Worm (Caenorhabditis elegans): ENCODE data around the gene nhr-34.

nhr-34 gene

ce11 chrIV:9677226-9677992, 1.9 kb upstream of the nhr-34 start (continued):
- TF ChIP-seq ceh-27 (GFP tag; optimal IDR thresholded peaks at IDR 0.05) (peak; percentile 55), dox-1 (GFP tag; IDR thresholded peaks at IDR 0.05) (0 out of 2 replicates have a peak, but pooled peaks have one; percentile 7), nhr-80 (tag; optimal IDR thresholded peaks at IDR 0.05) (peak; percentile 79), F37B4.10 (GFP tag; IDR thresholded peaks at IDR 0.05) (no peak), ceh-91 (GFP tag; IDR thresholded peaks at IDR 0.05) (no peak), nfya-2 (GFP tag; IDR thresholded peaks at IDR 0.05) (no peak), cebp-1 (GFP tag; IDR thresholded peaks at IDR 0.05) (peak; percentile 28; the same call in 1 of the 2 replicates), cebp-1 (tag; optimal IDR thresholded peaks at IDR 0.05) (peak; percentile 64), dpff-1 (tag; optimal IDR thresholded peaks at IDR 0.05) (no peak)

- TF ChIP-seq lin-40 (tag; optimal IDR thresholded peaks at IDR 0.05) (no peak), nfyb-1 (GFP tag; IDR thresholded peaks at IDR 0.05) (0 out of 2 replicates have a peak, but pooled peaks have one; percentile 25), cebp-1 (GFP tag; IDR thresholded peaks at IDR 0.05) (no peak), cebp-1 (tag; optimal IDR thresholded peaks at IDR 0.05) (peak; percentile 9), nhr-80 (tag; optimal IDR thresholded peaks at IDR 0.05) (peak; percentile 56)
Measured at ce11 chrIV:9676535-9676934, 1.1 kb upstream of the nhr-34 start.

ce11 chrIV:9673683-9674336, 1.7 kb downstream of the nhr-34 start:
- TF ChIP-seq nfyb-1 (GFP tag; IDR thresholded peaks at IDR 0.05) (0 out of 2 replicates have a peak, but pooled peaks have one; percentile 8), snpc-3.4 (tag; optimal IDR thresholded peaks at IDR 0.05) (no peak), nhr-80 (tag; optimal IDR thresholded peaks at IDR 0.05) (peak; percentile 29), efl-1 (GFP tag; optimal IDR thresholded peaks at IDR 0.05) (no peak)

ce11 chrIV:9673206-9673605, 2.3 kb downstream of the nhr-34 start:
- no peak for TF ChIP-seq rcor-1 (GFP tag; IDR thresholded peaks at IDR 0.05)
- no peak for TF ChIP-seq attf-6 (GFP tag; IDR thresholded peaks at IDR 0.05)
- TF ChIP-seq aptf-2 (GFP tag; conservative IDR thresholded peaks at IDR 0.05): no peak
- no peak for TF ChIP-seq hmg-1.2 (GFP tag; IDR thresholded peaks at IDR 0.05)
- TF ChIP-seq nhr-90 (tag; optimal IDR thresholded peaks at IDR 0.05): no peak
- TF ChIP-seq sea-2 (GFP tag; IDR thresholded peaks at IDR 0.05): no peak
- TF ChIP-seq ztf-26 (tag; optimal IDR thresholded peaks at IDR 0.05): no peak
- no peak for TF ChIP-seq nhr-27 (tag; optimal IDR thresholded peaks at IDR 0.05)
- no peak for TF ChIP-seq ZK185.1 (tag; optimal IDR thresholded peaks at IDR 0.05; ENCODE audit: poor library complexity, severe bottlenecking)
- TF ChIP-seq ets-4 (GFP tag; optimal IDR thresholded peaks at IDR 0.05): no peak

ce11 chrIV:9672434-9672833, 3.0 kb downstream of the nhr-34 start:
- TF ChIP-seq ztf-26 (tag; optimal IDR thresholded peaks at IDR 0.05) (peak; percentile 47), B0019.2 (GFP tag; conservative IDR thresholded peaks at IDR 0.05) (no peak), akir-1 (GFP tag; optimal IDR thresholded peaks at IDR 0.05) (no peak), athp-1 (tag; optimal IDR thresholded peaks at IDR 0.05) (no peak), cebp-1 (GFP tag; IDR thresholded peaks at IDR 0.05) (no peak), cebp-1 (tag; optimal IDR thresholded peaks at IDR 0.05) (peak; percentile 33), ZK185.1 (tag; optimal IDR thresholded peaks at IDR 0.05; ENCODE audit: poor library complexity, severe bottlenecking) (no peak), somi-1 (GFP tag; optimal IDR thresholded peaks at IDR 0.05) (peak; percentile 82), madf-6 (GFP tag; IDR thresholded peaks at IDR 0.05) (no peak), die-1 (tag; optimal IDR thresholded peaks at IDR 0.05) (no peak), Y53G8AR.9 (GFP tag; conservative IDR thresholded peaks at IDR 0.05) (no peak), lin-40 (tag; optimal IDR thresholded peaks at IDR 0.05) (peak; percentile 53)

Measured in whole organism, young adult.